Worm (Caenorhabditis elegans): ENCODE results near the gene F36H9.4.

Gene F36H9.4

ce11 chrV:1771727-1772126 lies 7.3 kb downstream of the F36H9.4 start, which contains the start of gene dhs-13:
Gene dhs-13, minus strand, starts transcription at chrV:1771734.
- TF ChIP-seq sma-3 (GFP tag; optimal IDR thresholded peaks at IDR 0.05), result peak; percentile 1
- TF ChIP-seq nhr-21 (tag; optimal IDR thresholded peaks at IDR 0.05), result peak; percentile 14
- no peak for TF ChIP-seq lin-11 (tag; optimal IDR thresholded peaks at IDR 0.05)
- TF ChIP-seq sma-9 (GFP tag; optimal IDR thresholded peaks at IDR 0.05), result peak; percentile 58
- TF ChIP-seq sma-9 (tag; optimal IDR thresholded peaks at IDR 0.05), result no peak
- no peak for TF ChIP-seq unc-62 (GFP tag; optimal IDR thresholded peaks at IDR 0.05)
- peak; percentile 21 for TF ChIP-seq F13H6.1 (tag; optimal IDR thresholded peaks at IDR 0.05)
- no peak for TF ChIP-seq nhr-11 (tag; optimal IDR thresholded peaks at IDR 0.05)
- TF ChIP-seq lsy-2 (tag; optimal IDR thresholded peaks at IDR 0.05), result peak in 1 of 2 experiments; percentile 5
- TF ChIP-seq gmeb-1 (tag; optimal IDR thresholded peaks at IDR 0.05), result peak; percentile 25
- no peak for TF ChIP-seq nhr-12 (tag; optimal IDR thresholded peaks at IDR 0.05)
- no peak for TF ChIP-seq Y55F3AM.14 (GFP tag; optimal IDR thresholded peaks at IDR 0.05)
- peak; percentile 49 for TF ChIP-seq fos-1 (tag; optimal IDR thresholded peaks at IDR 0.05)
- peak; percentile 62 for TF ChIP-seq nhr-129 (tag; optimal IDR thresholded peaks at IDR 0.05)
- TF ChIP-seq unc-39 (tag; optimal IDR thresholded peaks at IDR 0.05), result no peak
- no peak for TF ChIP-seq elt-1 (tag; optimal IDR thresholded peaks at IDR 0.05)

ce11 chrV:1767427-1767826 lies 11.6 kb downstream of the F36H9.4 start:
- TF ChIP-seq gmeb-1 (tag; optimal IDR thresholded peaks at IDR 0.05) (no peak), egl-27 (tag; optimal IDR thresholded peaks at IDR 0.05) (no peak), sma-9 (GFP tag; optimal IDR thresholded peaks at IDR 0.05) (no peak), sma-9 (tag; optimal IDR thresholded peaks at IDR 0.05) (no peak), nhr-11 (tag; optimal IDR thresholded peaks at IDR 0.05) (no peak), alr-1 (tag; optimal IDR thresholded peaks at IDR 0.05) (no peak)

ce11 chrV:1760682-1761081 lies 18.4 kb downstream of the F36H9.4 start, which contains the start of gene clec-205:
Gene clec-205, plus strand, starts transcription at chrV:1760893.
- TF ChIP-seq fos-1 (tag; optimal IDR thresholded peaks at IDR 0.05), result peak; percentile 63
- TF ChIP-seq nhr-237 (tag; optimal IDR thresholded peaks at IDR 0.05), result no peak

- TF ChIP-seq fos-1 (tag; optimal IDR thresholded peaks at IDR 0.05) (peak; percentile 28), lin-11 (tag; optimal IDR thresholded peaks at IDR 0.05) (no peak), nhr-237 (tag; optimal IDR thresholded peaks at IDR 0.05) (no peak), egl-27 (tag; optimal IDR thresholded peaks at IDR 0.05) (no peak), unc-55 (GFP tag; optimal IDR thresholded peaks at IDR 0.05) (no peak), elt-1 (tag; optimal IDR thresholded peaks at IDR 0.05) (no peak), elt-3 (tag; optimal IDR thresholded peaks at IDR 0.05) (no peak)
Measured at ce11 chrV:1756856-1757255, 22.2 kb downstream of the F36H9.4 start, which contains the start of gene clec-204. Gene clec-204, plus strand, starts transcription at chrV:1757156.

- TF ChIP-seq nhr-25 (tag; optimal IDR thresholded peaks at IDR 0.05) (no peak), gmeb-1 (tag; optimal IDR thresholded peaks at IDR 0.05) (no peak), nhr-129 (tag; optimal IDR thresholded peaks at IDR 0.05) (no peak), R02D3.7 (tag; optimal IDR thresholded peaks at IDR 0.05) (no peak), C34F6.9 (tag; optimal IDR thresholded peaks at IDR 0.05) (no peak), blmp-1 (tag; optimal IDR thresholded peaks at IDR 0.05; ENCODE audit: insufficient read depth) (no peak), aly-2 (tag; optimal IDR thresholded peaks at IDR 0.05) (no peak), nhr-237 (tag; optimal IDR thresholded peaks at IDR 0.05) (no peak), fos-1 (tag; optimal IDR thresholded peaks at IDR 0.05) (no peak), nhr-12 (tag; optimal IDR thresholded peaks at IDR 0.05) (no peak), snpc-4 (tag; optimal IDR thresholded peaks at IDR 0.05) (no peak), ZK546.5 (tag; optimal IDR thresholded peaks at IDR 0.05) (no peak), F13H6.1 (tag; optimal IDR thresholded peaks at IDR 0.05) (no peak), dmd-4 (tag; optimal IDR thresholded peaks at IDR 0.05) (no peak), nhr-11 (tag; optimal IDR thresholded peaks at IDR 0.05) (no peak), mbf-1 (tag; optimal IDR thresholded peaks at IDR 0.05) (no peak), lin-13 (GFP tag; optimal IDR thresholded peaks at IDR 0.05) (no peak), mab-5 (tag; optimal IDR thresholded peaks at IDR 0.05) (no peak), mdl-1 (tag; optimal IDR thresholded peaks at IDR 0.05) (no peak), peb-1 (tag; optimal IDR thresholded peaks at IDR 0.05) (no peak)
Measured at ce11 chrV:1756099-1756498, 22.9 kb downstream of the F36H9.4 start.

Measured in whole organism, L2 larva.